Worm (Caenorhabditis elegans) whole organism, L4 larva: Measurements from ENCODE around the gene ulp-1.

ENCODE experiments used
- aly-2 ChIP-seq: sonication (generic microtip); optimal IDR thresholded peaks from 2 replicates; lab custom pipeline; 2018; ENCODE audit warnings: missing biosample characterization, missing genetic modification characterization
- ceh-82 ChIP-seq: sonication (generic microtip); optimal IDR thresholded peaks from 2 replicates; lab custom pipeline; 2017; ENCODE audit warnings: missing biosample characterization, missing genetic modification characterization
- daf-12 ChIP-seq: fragments of 150-350 bp; optimal IDR thresholded peaks from 2 replicates; lab custom pipeline; 2014; ENCODE audit warnings: missing biosample characterization, missing genetic modification reagents, missing genetic modification characterization
- egl-27 ChIP-seq: sonication (generic microtip); optimal IDR thresholded peaks from 3 replicates; lab custom pipeline; 2017; ENCODE audit warnings: missing biosample characterization, missing genetic modification reagents, missing genetic modification characterization
- lir-3 ChIP-seq: sonication (generic microtip); optimal IDR thresholded peaks from 2 replicates; lab custom pipeline; 2016; ENCODE audit warnings: mild to moderate bottlenecking, missing genetic modification characterization, missing compliant biosample characterization
- nhr-25 ChIP-seq: sonication (generic microtip); optimal IDR thresholded peaks from 2 replicates; lab custom pipeline; 2017; ENCODE audit warnings: missing genetic modification characterization, mild to moderate bottlenecking, missing compliant biosample characterization, antibody characterized with exemption, moderate library complexity, borderline replicate concordance; ENCODE audit not compliant: insufficient read depth
- nhr-28 ChIP-seq: fragments of 150-350 bp; optimal IDR thresholded peaks from 2 replicates; lab custom pipeline; 2014; ENCODE audit warnings: missing biosample characterization, missing genetic modification characterization
- nhr-41 ChIP-seq: fragments of 200-800 bp; sonication (Bioruptor generic); IDR thresholded peaks from 2 replicates; pipeline ENCODE4 v1.3.6; 2022; ENCODE audit warnings: missing genetic modification reagents, missing genetic modification characterization, missing compliant biosample characterization
- nhr-77 ChIP-seq: fragments of 150-350 bp; optimal IDR thresholded peaks from 2 replicates; lab custom pipeline; 2014; ENCODE audit warnings: missing biosample characterization, missing genetic modification characterization
- snpc-4 ChIP-seq: fragments of 150-350 bp; optimal IDR thresholded peaks from 2 replicates; lab custom pipeline; 2014; ENCODE audit warnings: missing biosample characterization, missing genetic modification characterization

DNA sequence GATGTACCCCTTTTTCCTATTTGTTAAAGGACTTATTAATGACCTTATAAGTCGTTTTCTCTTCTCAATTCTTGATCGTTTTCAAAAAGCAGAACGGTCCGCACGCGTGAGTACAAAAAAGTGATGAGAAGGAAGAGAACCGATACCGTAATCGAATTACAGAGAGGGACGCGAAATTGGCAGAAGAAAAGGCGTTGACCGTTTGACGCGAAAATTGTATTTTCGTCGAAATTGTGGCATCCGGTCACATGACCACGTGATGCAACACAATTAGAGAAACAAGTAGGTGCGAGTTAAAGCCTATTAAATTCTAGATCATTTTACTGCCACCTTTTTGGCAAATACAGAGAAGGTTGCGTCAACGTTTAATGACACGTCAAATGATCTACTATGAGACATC is 25.4 kb downstream of the ulp-1 start:
- TF ChIP-seq ceh-82 (no peak), daf-12 (tag; lab: Kevin White, UChicago) (no peak), nhr-25 (no peak), snpc-4 (tag; lab: Kevin White, UChicago) (no peak), nhr-41 (no peak), aly-2 (tag; lab: Kevin White, UChicago) (no peak), egl-27 (tag; lab: Kevin White, UChicago) (no peak), nhr-28 (tag; lab: Kevin White, UChicago) (no peak), nhr-77 (tag; lab: Kevin White, UChicago) (no peak), lir-3 (tag; lab: Kevin White, UChicago) (no peak)
